Fruit fly (Drosophila melanogaster): ENCODE data around the gene Ets65A.

- TF ChIP-seq CG8281 (tag; optimal IDR thresholded peaks at IDR 0.05) (peak; percentile 81), BtbVII (GFP tag; optimal IDR thresholded peaks at IDR 0.05) (peak; percentile 80), CG8388 (GFP tag; optimal IDR thresholded peaks at IDR 0.05) (peak; percentile 89), CG14965 (GFP tag; optimal IDR thresholded peaks at IDR 0.05; ENCODE audit: borderline replicate concordance) (no peak), CG30403 (GFP tag; optimal IDR thresholded peaks at IDR 0.05) (peak; percentile 97)
Measured at dm6 chr3L:6094697-6095096, 2.7 kb upstream of the Ets65A start, which contains the start of the genes CG10467 and loj.
